Worm (Caenorhabditis elegans) whole organism, young adult: Measurements from ENCODE around the gene tag-250.

Experiments
- B0035.1 ChIP-seq: sonication (generic microtip); optimal IDR thresholded peaks from 2 replicates; lab custom pipeline; 2016; ENCODE audit warnings: missing genetic modification characterization, mild to moderate bottlenecking, missing compliant biosample characterization, missing genotype, missing genetic modification reagents
- B0336.3 ChIP-seq: fragments of 200-800 bp; sonication (Bioruptor generic); IDR thresholded peaks from 2 replicates; pipeline ENCODE4 v1.3.6; 2022; ENCODE audit warnings: missing genetic modification characterization, missing compliant biosample characterization
- C06A6.2 ChIP-seq: fragments of 200-800 bp; sonication (Bioruptor generic); conservative IDR thresholded peaks from 2 replicates; pipeline ENCODE4 v1.3.6; 2022; ENCODE audit warnings: missing genetic modification characterization, missing compliant biosample characterization
- F23B12.7 ChIP-seq: sonication (generic microtip); optimal IDR thresholded peaks from 2 replicates; lab custom pipeline; 2017; ENCODE audit warnings: missing genetic modification characterization, mild to moderate bottlenecking, missing compliant biosample characterization, antibody characterized with exemption, moderate library complexity; ENCODE audit not compliant: insufficient read depth
- F52B5.7 ChIP-seq: sonication (generic microtip); optimal IDR thresholded peaks from 2 replicates; lab custom pipeline; 2016; ENCODE audit warnings: mild to moderate bottlenecking, missing genetic modification characterization, missing compliant biosample characterization
- F57A8.1 ChIP-seq: fragments of 200-800 bp; sonication (Bioruptor generic); optimal IDR thresholded peaks from 2 replicates; lab custom pipeline; 2018; ENCODE audit warnings: mild to moderate bottlenecking, missing genetic modification characterization, moderate library complexity, missing compliant biosample characterization
- K11D2.4 ChIP-seq: fragments of 200-800 bp; sonication (Bioruptor generic); IDR thresholded peaks from 2 replicates; pipeline ENCODE4 v1.3.6; 2022; ENCODE audit warnings: missing genetic modification reagents, missing genetic modification characterization, missing compliant biosample characterization
- T26A5.8 ChIP-seq: sonication (generic microtip); optimal IDR thresholded peaks from 2 replicates; lab custom pipeline; 2016; ENCODE audit warnings: missing genetic modification characterization, missing compliant biosample characterization
- Y53F4B.3 ChIP-seq: fragments of 200-800 bp; sonication (Bioruptor generic); IDR thresholded peaks from 2 replicates; pipeline ENCODE4 v1.3.6; 2022; ENCODE audit warnings: missing genetic modification reagents, missing genetic modification characterization, missing compliant biosample characterization
- Y56A3A.18 ChIP-seq: fragments of 200-800 bp; sonication (Bioruptor generic); IDR thresholded peaks from 2 replicates; pipeline ENCODE4 v1.3.6; 2022; ENCODE audit warnings: missing genetic modification reagents, missing genetic modification characterization, missing compliant biosample characterization
- Y79H2A.3 ChIP-seq: fragments of 200-800 bp; sonication (Bioruptor generic); conservative IDR thresholded peaks from 2 replicates; pipeline ENCODE4 v1.3.6; 2022; ENCODE audit warnings: missing genetic modification reagents, missing genetic modification characterization, missing compliant biosample characterization
- ZK185.1 ChIP-seq: sonication (generic microtip); optimal IDR thresholded peaks from 2 replicates; lab custom pipeline; 2016; ENCODE audit warnings: mild to moderate bottlenecking, missing genetic modification characterization, missing compliant biosample characterization; ENCODE audit not compliant: poor library complexity, severe bottlenecking
- akir-1 ChIP-seq: fragments of 200-800 bp; sonication (Bioruptor generic); optimal IDR thresholded peaks from 2 replicates; lab custom pipeline; 2018; ENCODE audit warnings: mild to moderate bottlenecking, missing genetic modification characterization, moderate library complexity, missing compliant biosample characterization
- aptf-2 ChIP-seq: fragments of 200-800 bp; sonication (Bioruptor generic); conservative IDR thresholded peaks from 2 replicates; pipeline ENCODE4 v1.3.6; 2022; ENCODE audit warnings: missing genetic modification reagents, missing genetic modification characterization, missing compliant biosample characterization
- athp-1 ChIP-seq: sonication (generic microtip); optimal IDR thresholded peaks from 2 replicates; lab custom pipeline; 2017; ENCODE audit warnings: mild to moderate bottlenecking, missing genetic modification characterization, missing compliant biosample characterization
- attf-5 ChIP-seq: fragments of 200-800 bp; sonication (Bioruptor generic); optimal IDR thresholded peaks from 2 replicates; lab custom pipeline; 2018; ENCODE audit warnings: mild to moderate bottlenecking, missing genetic modification characterization, missing compliant biosample characterization
- bed-1 ChIP-seq: fragments of 200-800 bp; sonication (Bioruptor generic); IDR thresholded peaks from 2 replicates; pipeline ENCODE4 v1.3.6; 2022; ENCODE audit warnings: missing genetic modification reagents, missing genetic modification characterization, missing compliant biosample characterization
- ccch-3 ChIP-seq: fragments of 200-800 bp; sonication (Bioruptor generic); optimal IDR thresholded peaks from 2 replicates; lab custom pipeline; 2018; ENCODE audit warnings: mild to moderate bottlenecking, missing genetic modification characterization, missing compliant biosample characterization
- cebp-1 ChIP-seq, 2 experiments: fragments of 200-800 bp in 1 of 2; sonication (Bioruptor generic) in 1 of 2; sonication (generic microtip) in 1 of 2; IDR thresholded peaks in 1 of 2; optimal IDR thresholded peaks in 1 of 2; 2 replicates each; pipeline versions ENCODE4 v1.3.6 to Lab custom; 2017 to 2022; ENCODE audit warnings: missing compliant biosample characterization in 2 of 2, missing genetic modification characterization in 2 of 2, mild to moderate bottlenecking in 1 of 2, missing genetic modification reagents in 1 of 2, moderate library complexity in 1 of 2
- ceh-27 ChIP-seq: fragments of 200-800 bp; sonication (Bioruptor generic); optimal IDR thresholded peaks from 2 replicates; lab custom pipeline; 2018; ENCODE audit warnings: mild to moderate bottlenecking, missing genetic modification characterization, moderate library complexity, missing compliant biosample characterization
- egl-18 ChIP-seq: fragments of 200-800 bp; sonication (Bioruptor generic); IDR thresholded peaks from 2 replicates; pipeline ENCODE4 v1.3.6; 2022; ENCODE audit warnings: missing genetic modification reagents, missing genetic modification characterization, missing compliant biosample characterization
- hlh-12 ChIP-seq: sonication (generic microtip); optimal IDR thresholded peaks from 2 replicates; lab custom pipeline; 2016; ENCODE audit warnings: missing genetic modification characterization, missing compliant biosample characterization
- hlh-26 ChIP-seq: fragments of 200-800 bp; sonication (Bioruptor generic); conservative IDR thresholded peaks from 2 replicates; pipeline ENCODE4 v1.3.6; 2022; ENCODE audit warnings: missing genetic modification reagents, missing genetic modification characterization, missing compliant biosample characterization
- hrde-1 ChIP-seq: sonication (generic microtip); optimal IDR thresholded peaks from 2 replicates; lab custom pipeline; 2016; ENCODE audit warnings: missing genetic modification characterization, mild to moderate bottlenecking, missing compliant biosample characterization, moderate library complexity, missing genotype, missing genetic modification reagents, borderline replicate concordance
- lin-26 ChIP-seq: fragments of 200-800 bp; sonication (Bioruptor generic); IDR thresholded peaks from 2 replicates; pipeline ENCODE4 v1.3.6; 2022; ENCODE audit warnings: missing genetic modification reagents, missing genetic modification characterization, missing compliant biosample characterization
- lin-40 ChIP-seq: sonication (generic microtip); optimal IDR thresholded peaks from 2 replicates; lab custom pipeline; 2016; ENCODE audit warnings: missing genetic modification characterization, mild to moderate bottlenecking, missing compliant biosample characterization, missing genotype, missing genetic modification reagents
- lin-54 ChIP-seq: fragments of 200-800 bp; sonication (Bioruptor generic); optimal IDR thresholded peaks from 2 replicates; lab custom pipeline; 2018; ENCODE audit warnings: mild to moderate bottlenecking, missing genetic modification characterization, missing compliant biosample characterization
- lir-1 ChIP-seq: fragments of 200-800 bp; sonication (Bioruptor generic); conservative IDR thresholded peaks from 2 replicates; pipeline ENCODE4 v1.3.6; 2022; ENCODE audit warnings: missing genetic modification reagents, missing genetic modification characterization, missing compliant biosample characterization
- lsy-27 ChIP-seq: sonication (generic microtip); optimal IDR thresholded peaks from 2 replicates; lab custom pipeline; 2017; ENCODE audit warnings: missing genetic modification characterization, mild to moderate bottlenecking, missing compliant biosample characterization, antibody characterized with exemption, missing genotype, borderline replicate concordance; ENCODE audit not compliant: insufficient read depth
- madf-3 ChIP-seq: fragments of 200-800 bp; sonication (Bioruptor generic); IDR thresholded peaks from 2 replicates; pipeline ENCODE4 v1.3.6; 2022; ENCODE audit warnings: missing genetic modification reagents, missing genetic modification characterization, missing compliant biosample characterization
- madf-8 ChIP-seq: fragments of 200-800 bp; sonication (Bioruptor generic); conservative IDR thresholded peaks from 2 replicates; pipeline ENCODE4 v1.3.6; 2022; ENCODE audit warnings: missing genetic modification reagents, missing genetic modification characterization, missing compliant biosample characterization
- mcd-1 ChIP-seq: fragments of 200-800 bp; sonication (Bioruptor generic); IDR thresholded peaks from 2 replicates; pipeline ENCODE4 v1.3.6; 2022; ENCODE audit warnings: missing genetic modification reagents, missing genetic modification characterization, missing compliant biosample characterization
- mel-28 ChIP-seq: sonication (generic microtip); optimal IDR thresholded peaks from 2 replicates; lab custom pipeline; 2016; ENCODE audit warnings: borderline replicate concordance, mild to moderate bottlenecking, missing genetic modification characterization, missing compliant biosample characterization
- nfya-2 ChIP-seq: fragments of 200-800 bp; sonication (Bioruptor generic); IDR thresholded peaks from 2 replicates; pipeline ENCODE4 v1.3.6; 2022; ENCODE audit warnings: missing genetic modification reagents, missing genetic modification characterization, missing compliant biosample characterization
- nfyb-1 ChIP-seq: fragments of 200-800 bp; sonication (Bioruptor generic); IDR thresholded peaks from 2 replicates; pipeline ENCODE4 v1.3.6; 2022; ENCODE audit warnings: missing genetic modification reagents, missing genetic modification characterization, missing compliant biosample characterization
- nhr-80 ChIP-seq: sonication (generic microtip); optimal IDR thresholded peaks from 2 replicates; lab custom pipeline; 2016; ENCODE audit warnings: missing genetic modification characterization, missing compliant biosample characterization
- pbrm-1 ChIP-seq: fragments of 200-800 bp; sonication (Bioruptor generic); IDR thresholded peaks from 2 replicates; pipeline ENCODE4 v1.3.6; 2022; ENCODE audit warnings: missing genetic modification reagents, missing genetic modification characterization, missing compliant biosample characterization
- snpc-4 ChIP-seq, 5 experiments: fragments of 150-350 bp in 1 of 5; sonication (generic microtip) in 4 of 5; optimal IDR thresholded peaks; 2 replicates each; lab custom pipeline; 2014 to 2018; ENCODE audit warnings: missing genetic modification characterization in 5 of 5, missing biosample characterization in 3 of 5, antibody characterized with exemption in 2 of 5, mild to moderate bottlenecking in 2 of 5, missing compliant biosample characterization in 2 of 5, missing genotype in 2 of 5, moderate library complexity in 2 of 5, missing genetic modification reagents in 1 of 5
- sptf-2 ChIP-seq: fragments of 200-800 bp; sonication (Bioruptor generic); optimal IDR thresholded peaks from 2 replicates; lab custom pipeline; 2018; ENCODE audit warnings: mild to moderate bottlenecking, missing genetic modification characterization, missing compliant biosample characterization
- unc-62 ChIP-seq: fragments of 150-350 bp; optimal IDR thresholded peaks from 2 replicates; lab custom pipeline; 2014; ENCODE audit warnings: missing biosample characterization, missing genetic modification reagents, missing genetic modification characterization
- xnd-1 ChIP-seq: sonication (generic microtip); optimal IDR thresholded peaks from 2 replicates; lab custom pipeline; 2016; ENCODE audit warnings: missing genotype, missing genetic modification reagents, missing genetic modification characterization, missing compliant biosample characterization
- zfh-2 ChIP-seq: fragments of 200-800 bp; sonication (Bioruptor generic); conservative IDR thresholded peaks from 2 replicates; pipeline ENCODE4 v1.3.6; 2022; ENCODE audit warnings: missing genetic modification reagents, missing genetic modification characterization, missing compliant biosample characterization
- ztf-18 ChIP-seq: sonication (generic microtip); optimal IDR thresholded peaks from 2 replicates; lab custom pipeline; 2016; ENCODE audit warnings: missing genotype, mild to moderate bottlenecking, missing genetic modification characterization, missing compliant biosample characterization
- ztf-26 ChIP-seq: sonication (generic microtip); optimal IDR thresholded peaks from 2 replicates; lab custom pipeline; 2017; ENCODE audit warnings: missing genetic modification characterization, missing compliant biosample characterization
- ztf-3 ChIP-seq: fragments of 200-800 bp; sonication (Bioruptor generic); optimal IDR thresholded peaks from 2 replicates; lab custom pipeline; 2018; ENCODE audit warnings: mild to moderate bottlenecking, missing genetic modification characterization, missing compliant biosample characterization

The tag-250 gene

ce11 chrIII:7891573-7892306 lies 33.0 kb downstream of the tag-250 start, which contains the start of the genes ZK688.5 and fahd-1:
Gene ZK688.5 (minus strand): TSS chrIII:7891623.
Gene fahd-1 (plus strand): TSS chrIII:7892256.
- TF ChIP-seq pbrm-1 (GFP tag; lab: Robert Waterston, UW) (0 out of 2 replicates have a peak, but pooled peaks have one; percentile 26), lin-54 (peak; percentile 7), ztf-3 (GFP tag; lab: Kevin White, UChicago) (no peak), F23B12.7 (no peak), lin-26 (GFP tag; lab: Robert Waterston, UW) (0 out of 2 replicates have a peak, but pooled peaks have one; percentile 25), attf-5 (peak; percentile 86), Y79H2A.3 (GFP tag; lab: Robert Waterston, UW) (no peak), K11D2.4 (GFP tag; lab: Robert Waterston, UW) (0 out of 2 replicates have a peak, but pooled peaks have one; percentile 10), unc-62 (peak; percentile 23), xnd-1 (tag; lab: Kevin White, UChicago) (no peak), nfyb-1 (GFP tag; lab: Robert Waterston, UW) (peak; percentile 66; the same call in 1 of the 2 replicates), lir-1 (GFP tag; lab: Robert Waterston, UW) (no peak), ztf-26 (tag; lab: Kevin White, UChicago) (peak; percentile 39), lin-40 (peak; percentile 69), B0336.3 (GFP tag; lab: Robert Waterston, UW) (0 out of 2 replicates have a peak, but pooled peaks have one; percentile 52), madf-8 (GFP tag; lab: Robert Waterston, UW) (no peak), lsy-27 (tag; lab: Kevin White, UChicago) (peak; percentile 71), hrde-1 (tag; lab: Kevin White, UChicago) (no peak), cebp-1 (GFP tag; IDR thresholded peaks at IDR 0.05; lab: Robert Waterston, UW) (no peak), cebp-1 (tag; optimal IDR thresholded peaks at IDR 0.05; lab: Kevin White, UChicago) (peak; percentile 75), mcd-1 (GFP tag; lab: Robert Waterston, UW) (no peak; the same call in 1 of the 2 replicates), ZK185.1 (tag; lab: Kevin White, UChicago) (peak; percentile 26), F52B5.7 (tag; lab: Kevin White, UChicago) (no peak), C06A6.2 (GFP tag; lab: Robert Waterston, UW) (0 out of 2 replicates have a peak, but pooled peaks have one; percentile 35), hlh-12 (tag; lab: Kevin White, UChicago) (no peak), hlh-26 (GFP tag; lab: Robert Waterston, UW) (no peak), madf-3 (GFP tag; lab: Robert Waterston, UW) (no peak), egl-18 (GFP tag; lab: Robert Waterston, UW) (no peak), athp-1 (tag; lab: Kevin White, UChicago) (no peak), ccch-3 (GFP tag; lab: Kevin White, UChicago) (no peak), sptf-2 (GFP tag; lab: Kevin White, UChicago) (no peak), mel-28 (tag; lab: Kevin White, UChicago) (no peak), Y56A3A.18 (GFP tag; lab: Robert Waterston, UW) (no peak), nhr-80 (tag; lab: Kevin White, UChicago) (peak; percentile 91), T26A5.8 (tag; lab: Kevin White, UChicago) (no peak), B0035.1 (no peak), ceh-27 (GFP tag; lab: Kevin White, UChicago) (peak; percentile 44), ztf-18 (tag; lab: Kevin White, UChicago) (no peak), Y53F4B.3 (GFP tag; lab: Robert Waterston, UW) (no peak), F57A8.1 (GFP tag; lab: Kevin White, UChicago) (no peak), zfh-2 (GFP tag; lab: Robert Waterston, UW) (no peak), snpc-4 (GFP tag; optimal IDR thresholded peaks at IDR 0.05; lab: Kevin White, UChicago) (no peak), snpc-4 (tag; optimal IDR thresholded peaks at IDR 0.05; lab: Kevin White, UChicago) (peak in 3 of 4 experiments; percentile 2 to 48 (median 12)), aptf-2 (GFP tag; lab: Robert Waterston, UW) (no peak), bed-1 (no peak), nfya-2 (no peak), akir-1 (GFP tag; lab: Kevin White, UChicago) (no peak)
